Fruit fly (Drosophila melanogaster) whole organism, prepupa: Measurements from ENCODE around the gene Qsox2.
A peak's percentile ranks its signal among the peaks of the same experiment; 100 is the strongest.

ENCODE experiments used
- Blimp-1 ChIP-seq: fragments of 200-800 bp; sonication (Bioruptor generic); optimal IDR thresholded peaks from 3 replicates; lab custom pipeline; 2017; ENCODE audit warnings: missing biosample characterization, missing genetic modification characterization, mild to moderate bottlenecking, moderate library complexity, missing genetic modification reagents
- CG11902 ChIP-seq: fragments of 200-800 bp; sonication (Bioruptor generic); optimal IDR thresholded peaks from 3 replicates; lab custom pipeline; 2016; ENCODE audit warnings: missing biosample characterization, missing genetic modification characterization
- CG34406 ChIP-seq: fragments of 200-800 bp; sonication (Bioruptor generic); optimal IDR thresholded peaks from 3 replicates; lab custom pipeline; 2016; ENCODE audit warnings: missing biosample characterization, missing genetic modification characterization
- CG4318 ChIP-seq: fragments of 200-800 bp; sonication (Bioruptor generic); optimal IDR thresholded peaks from 3 replicates; lab custom pipeline; 2017; ENCODE audit warnings: missing biosample characterization, mild to moderate bottlenecking, missing genetic modification characterization
- CG6276 ChIP-seq: fragments of 200-800 bp; sonication (Bioruptor generic); optimal IDR thresholded peaks from 2 replicates; lab custom pipeline; 2017; ENCODE audit warnings: missing biosample characterization, mild to moderate bottlenecking, missing genetic modification characterization
- Met ChIP-seq: fragments of 200-800 bp; sonication (Bioruptor generic); optimal IDR thresholded peaks from 3 replicates; lab custom pipeline; 2016; ENCODE audit warnings: missing biosample characterization, missing genetic modification characterization
- Smox ChIP-seq: fragments of 200-800 bp; sonication (Bioruptor generic); optimal IDR thresholded peaks from 3 replicates; lab custom pipeline; 2016; ENCODE audit warnings: missing biosample characterization, missing genetic modification characterization
- Sox15 ChIP-seq: fragments of 200-800 bp; sonication (Bioruptor generic); optimal IDR thresholded peaks from 3 replicates; lab custom pipeline; 2016; ENCODE audit warnings: missing biosample characterization, missing genetic modification characterization
- achi ChIP-seq: fragments of 200-800 bp; sonication (Bioruptor generic); optimal IDR thresholded peaks from 3 replicates; lab custom pipeline; 2016; ENCODE audit warnings: missing biosample characterization, missing genetic modification characterization
- dsx ChIP-seq: fragments of 200-800 bp; optimal IDR thresholded peaks from 3 replicates; lab custom pipeline; 2019; ENCODE audit warnings: missing biosample characterization, mild to moderate bottlenecking, missing genetic modification characterization, moderate library complexity; ENCODE audit not compliant: poor library complexity, severe bottlenecking
- fd85E ChIP-seq: fragments of 200-800 bp; sonication (Bioruptor generic); optimal IDR thresholded peaks from 3 replicates; lab custom pipeline; 2016; ENCODE audit warnings: missing biosample characterization, missing genetic modification characterization

- peak; percentile 87 for TF ChIP-seq CG4318 (GFP tag; lab: Kevin White, UChicago)
- peak; percentile 88 for TF ChIP-seq achi
- peak; percentile 65 for TF ChIP-seq Smox
- peak; percentile 82 for TF ChIP-seq CG6276 (GFP tag; lab: Kevin White, UChicago)
- peak; percentile 80 for TF ChIP-seq CG34406 (GFP tag; lab: Kevin White, UChicago)
- peak; percentile 44 for TF ChIP-seq CG11902 (GFP tag; lab: Kevin White, UChicago)
- peak; percentile 43 for TF ChIP-seq Sox15
- TF ChIP-seq dsx (GFP tag; lab: Kevin White, UChicago), result peak; percentile 88
- TF ChIP-seq fd85E (GFP tag; lab: Kevin White, UChicago), result no peak
- TF ChIP-seq Met, result peak; percentile 78
- TF ChIP-seq Blimp-1 (GFP tag; lab: Kevin White, UChicago), result peak; percentile 46
Measured at dm6 chr3R:21905615-21906014, 7.9 kb upstream of the Qsox2 start.
